Worm (Caenorhabditis elegans) whole organism, young adult: ENCODE results near the gene glrx-3.

Experiments used
- B0019.2 ChIP-seq: fragments of 200-800 bp; sonication (Bioruptor generic); conservative IDR thresholded peaks from 2 replicates; pipeline ENCODE4 v1.3.6; 2022; ENCODE audit warnings: missing genetic modification reagents, missing genetic modification characterization, missing compliant biosample characterization
- B0336.3 ChIP-seq: fragments of 200-800 bp; sonication (Bioruptor generic); IDR thresholded peaks from 2 replicates; pipeline ENCODE4 v1.3.6; 2022; ENCODE audit warnings: missing genetic modification characterization, missing compliant biosample characterization
- K11D2.4 ChIP-seq: fragments of 200-800 bp; sonication (Bioruptor generic); IDR thresholded peaks from 2 replicates; pipeline ENCODE4 v1.3.6; 2022; ENCODE audit warnings: missing genetic modification reagents, missing genetic modification characterization, missing compliant biosample characterization
- K12H6.12 ChIP-seq: fragments of 200-800 bp; sonication (Bioruptor generic); optimal IDR thresholded peaks from 2 replicates; lab custom pipeline; 2018; ENCODE audit warnings: mild to moderate bottlenecking, missing genetic modification characterization, missing compliant biosample characterization
- Y79H2A.3 ChIP-seq: fragments of 200-800 bp; sonication (Bioruptor generic); conservative IDR thresholded peaks from 2 replicates; pipeline ENCODE4 v1.3.6; 2022; ENCODE audit warnings: missing genetic modification reagents, missing genetic modification characterization, missing compliant biosample characterization
- ZK185.1 ChIP-seq: sonication (generic microtip); optimal IDR thresholded peaks from 2 replicates; lab custom pipeline; 2016; ENCODE audit warnings: mild to moderate bottlenecking, missing genetic modification characterization, missing compliant biosample characterization; ENCODE audit not compliant: poor library complexity, severe bottlenecking
- ama-1 ChIP-seq, 3 experiments: fragments of 150-350 bp in 1 of 3; sonication (generic microtip) in 2 of 3; optimal IDR thresholded peaks; 2 replicates each; lab custom pipeline; 2014 to 2018; ENCODE audit warnings: missing biosample characterization in 2 of 3, missing genetic modification characterization in 2 of 3, missing genetic modification reagents in 2 of 3
- aptf-3 ChIP-seq: fragments of 200-800 bp; sonication (Bioruptor generic); IDR thresholded peaks from 2 replicates; pipeline ENCODE4 v1.3.6; 2022; ENCODE audit warnings: missing genetic modification characterization, missing compliant biosample characterization
- ceh-40 ChIP-seq: fragments of 200-800 bp; sonication (Bioruptor generic); IDR thresholded peaks from 2 replicates; pipeline ENCODE4 v1.3.6; 2022; ENCODE audit warnings: missing genetic modification characterization, missing compliant biosample characterization
- dox-1 ChIP-seq: fragments of 200-800 bp; sonication (Bioruptor generic); IDR thresholded peaks from 2 replicates; pipeline ENCODE4 v1.3.6; 2022; ENCODE audit warnings: missing genetic modification reagents, missing genetic modification characterization, missing compliant biosample characterization
- dpl-1 ChIP-seq: fragments of 150-350 bp; optimal IDR thresholded peaks from 2 replicates; lab custom pipeline; 2014; ENCODE audit warnings: missing biosample characterization, missing genetic modification reagents, missing genetic modification characterization
- gei-17 ChIP-seq: fragments of 200-800 bp; sonication (Bioruptor generic); optimal IDR thresholded peaks from 2 replicates; lab custom pipeline; 2018; ENCODE audit warnings: mild to moderate bottlenecking, missing genetic modification characterization, missing compliant biosample characterization
- hrde-1 ChIP-seq: sonication (generic microtip); optimal IDR thresholded peaks from 2 replicates; lab custom pipeline; 2016; ENCODE audit warnings: missing genetic modification characterization, mild to moderate bottlenecking, missing compliant biosample characterization, moderate library complexity, missing genotype, missing genetic modification reagents, borderline replicate concordance
- hsf-1 ChIP-seq: fragments of 200-800 bp; sonication (Bioruptor generic); IDR thresholded peaks from 2 replicates; pipeline ENCODE4 v1.3.6; 2022; ENCODE audit warnings: missing genetic modification reagents, missing genetic modification characterization, missing compliant biosample characterization
- lin-26 ChIP-seq: fragments of 200-800 bp; sonication (Bioruptor generic); IDR thresholded peaks from 2 replicates; pipeline ENCODE4 v1.3.6; 2022; ENCODE audit warnings: missing genetic modification reagents, missing genetic modification characterization, missing compliant biosample characterization
- lin-54 ChIP-seq: fragments of 200-800 bp; sonication (Bioruptor generic); optimal IDR thresholded peaks from 2 replicates; lab custom pipeline; 2018; ENCODE audit warnings: mild to moderate bottlenecking, missing genetic modification characterization, missing compliant biosample characterization
- lsy-27 ChIP-seq: sonication (generic microtip); optimal IDR thresholded peaks from 2 replicates; lab custom pipeline; 2017; ENCODE audit warnings: missing genetic modification characterization, mild to moderate bottlenecking, missing compliant biosample characterization, antibody characterized with exemption, missing genotype, borderline replicate concordance; ENCODE audit not compliant: insufficient read depth
- madf-10 ChIP-seq: sonication (generic microtip); optimal IDR thresholded peaks from 2 replicates; lab custom pipeline; 2016; ENCODE audit warnings: mild to moderate bottlenecking, missing genetic modification characterization, missing compliant biosample characterization
- madf-6 ChIP-seq: fragments of 200-800 bp; sonication (Bioruptor generic); IDR thresholded peaks from 2 replicates; pipeline ENCODE4 v1.3.6; 2022; ENCODE audit warnings: missing genetic modification reagents, missing genetic modification characterization, missing compliant biosample characterization
- mxl-1 ChIP-seq: sonication (generic microtip); optimal IDR thresholded peaks from 2 replicates; lab custom pipeline; 2016; ENCODE audit warnings: missing genetic modification characterization, missing compliant biosample characterization
- nfyb-1 ChIP-seq: fragments of 200-800 bp; sonication (Bioruptor generic); IDR thresholded peaks from 2 replicates; pipeline ENCODE4 v1.3.6; 2022; ENCODE audit warnings: missing genetic modification reagents, missing genetic modification characterization, missing compliant biosample characterization
- nhr-120 ChIP-seq: fragments of 200-800 bp; sonication (Bioruptor generic); IDR thresholded peaks from 2 replicates; pipeline ENCODE4 v1.3.6; 2022; ENCODE audit warnings: missing genetic modification characterization, missing compliant biosample characterization
- nhr-27 ChIP-seq: fragments of 200-800 bp; sonication (Bioruptor generic); optimal IDR thresholded peaks from 2 replicates; lab custom pipeline; 2018; ENCODE audit warnings: mild to moderate bottlenecking, missing genetic modification characterization, moderate library complexity, missing compliant biosample characterization
- pbrm-1 ChIP-seq: fragments of 200-800 bp; sonication (Bioruptor generic); IDR thresholded peaks from 2 replicates; pipeline ENCODE4 v1.3.6; 2022; ENCODE audit warnings: missing genetic modification reagents, missing genetic modification characterization, missing compliant biosample characterization
- snpc-1.3 ChIP-seq: sonication (generic microtip); optimal IDR thresholded peaks from 2 replicates; lab custom pipeline; 2017; ENCODE audit warnings: missing genetic modification characterization, mild to moderate bottlenecking, missing compliant biosample characterization, antibody characterized with exemption, moderate library complexity, missing genotype, missing genetic modification reagents; ENCODE audit not compliant: insufficient read depth
- sptf-2 ChIP-seq: fragments of 200-800 bp; sonication (Bioruptor generic); optimal IDR thresholded peaks from 2 replicates; lab custom pipeline; 2018; ENCODE audit warnings: mild to moderate bottlenecking, missing genetic modification characterization, missing compliant biosample characterization
- tbp1 ChIP-seq: fragments of 200-800 bp; sonication (Bioruptor generic); optimal IDR thresholded peaks from 2 replicates; lab custom pipeline; 2018; ENCODE audit warnings: mild to moderate bottlenecking, missing genetic modification characterization, missing compliant biosample characterization
- tbx-9 ChIP-seq: sonication (generic microtip); optimal IDR thresholded peaks from 2 replicates; lab custom pipeline; 2016; ENCODE audit warnings: borderline replicate concordance, missing genetic modification characterization, inconsistent platforms, missing compliant biosample characterization
- tlf-1 ChIP-seq: fragments of 200-800 bp; sonication (Bioruptor generic); optimal IDR thresholded peaks from 2 replicates; lab custom pipeline; 2018; ENCODE audit warnings: mild to moderate bottlenecking, missing genetic modification characterization, missing compliant biosample characterization
- zfh-2 ChIP-seq: fragments of 200-800 bp; sonication (Bioruptor generic); conservative IDR thresholded peaks from 2 replicates; pipeline ENCODE4 v1.3.6; 2022; ENCODE audit warnings: missing genetic modification reagents, missing genetic modification characterization, missing compliant biosample characterization
- ztf-22 ChIP-seq: fragments of 200-800 bp; sonication (Bioruptor generic); optimal IDR thresholded peaks from 2 replicates; lab custom pipeline; 2018; ENCODE audit warnings: mild to moderate bottlenecking, missing genetic modification characterization, moderate library complexity, missing compliant biosample characterization
- ztf-28 ChIP-seq: fragments of 200-800 bp; sonication (Bioruptor generic); IDR thresholded peaks from 2 replicates; pipeline ENCODE4 v1.3.6; 2022; ENCODE audit warnings: missing genetic modification reagents, missing genetic modification characterization, missing compliant biosample characterization
- ztf-3 ChIP-seq: fragments of 200-800 bp; sonication (Bioruptor generic); optimal IDR thresholded peaks from 2 replicates; lab custom pipeline; 2018; ENCODE audit warnings: mild to moderate bottlenecking, missing genetic modification characterization, missing compliant biosample characterization
- ztf-6 ChIP-seq: fragments of 200-800 bp; sonication (Bioruptor generic); IDR thresholded peaks from 2 replicates; pipeline ENCODE4 v1.3.6; 2022; ENCODE audit warnings: missing genetic modification reagents, missing genetic modification characterization, missing compliant biosample characterization

Gene glrx-3

ce11 chrV:4304240-4304639, 36.9 kb downstream of the glrx-3 start:
- TF ChIP-seq nhr-27 (tag; lab: Kevin White, UChicago) = no peak
- no peak for TF ChIP-seq gei-17 (GFP tag; lab: Kevin White, UChicago)
- TF ChIP-seq Y79H2A.3 = no peak
- no peak for TF ChIP-seq hrde-1 (tag; lab: Kevin White, UChicago)
- no peak for TF ChIP-seq B0336.3
- no peak for TF ChIP-seq dox-1 (GFP tag; lab: Robert Waterston, UW)
- TF ChIP-seq dpl-1 (GFP tag; lab: Kevin White, UChicago) = no peak
- TF ChIP-seq madf-6 (GFP tag; lab: Robert Waterston, UW) = no peak
- TF ChIP-seq lin-26 (GFP tag; lab: Robert Waterston, UW) = no peak
- TF ChIP-seq tlf-1 = no peak
- no peak for TF ChIP-seq mxl-1 (tag; lab: Kevin White, UChicago)
- TF ChIP-seq nhr-120 (GFP tag; lab: Robert Waterston, UW) = no peak
- no peak for TF ChIP-seq B0019.2
- no peak for TF ChIP-seq ceh-40 (GFP tag; lab: Robert Waterston, UW)
- no peak for TF ChIP-seq ztf-28 (GFP tag; lab: Robert Waterston, UW)

- no peak for TF ChIP-seq hsf-1 (GFP tag; lab: Robert Waterston, UW)
- no peak for TF ChIP-seq ztf-6 (GFP tag; lab: Robert Waterston, UW)
- no peak for TF ChIP-seq snpc-1.3 (tag; lab: Kevin White, UChicago)
- no peak for TF ChIP-seq ZK185.1 (tag; lab: Kevin White, UChicago)
- TF ChIP-seq lsy-27 (tag; lab: Kevin White, UChicago) = no peak
- TF ChIP-seq K12H6.12 (tag; lab: Kevin White, UChicago) = no peak
- no peak for TF ChIP-seq tbp1 (GFP tag; lab: Kevin White, UChicago)
- TF ChIP-seq, all 124 proteins: peak for 0
Observed at ce11 chrV:4303793-4304192, 37.3 kb downstream of the glrx-3 start.

DNA sequence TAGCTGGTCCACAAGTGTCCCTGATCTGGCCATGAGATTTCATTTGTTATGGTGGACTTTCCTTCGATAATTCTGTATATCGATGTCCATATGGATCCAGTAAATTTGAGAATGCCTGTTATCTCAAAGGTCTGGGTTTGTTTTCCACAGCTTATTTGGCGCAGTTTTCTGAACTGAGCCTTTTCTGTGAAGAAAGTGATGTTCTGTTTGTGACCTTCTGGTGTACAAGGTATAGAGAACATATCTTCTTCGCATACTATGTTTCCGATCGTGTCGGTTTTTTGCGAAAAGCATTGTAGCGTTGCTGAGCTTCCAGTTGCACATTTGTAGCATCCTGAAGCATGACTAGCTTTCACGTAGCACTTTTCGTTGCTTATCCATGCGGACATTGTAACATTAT, 38.3 kb downstream of the glrx-3 start:
- TF ChIP-seq aptf-3 (GFP tag; lab: Robert Waterston, UW) (no peak), ztf-22 (GFP tag; lab: Kevin White, UChicago) (no peak), K11D2.4 (no peak), tbp1 (GFP tag; lab: Kevin White, UChicago) (no peak), sptf-2 (GFP tag; lab: Kevin White, UChicago) (no peak), tbx-9 (tag; lab: Kevin White, UChicago) (no peak), lin-26 (GFP tag; lab: Robert Waterston, UW) (no peak), ztf-3 (GFP tag; lab: Kevin White, UChicago) (no peak), pbrm-1 (GFP tag; lab: Robert Waterston, UW) (no peak), dpl-1 (GFP tag; lab: Kevin White, UChicago) (no peak), nfyb-1 (GFP tag; lab: Robert Waterston, UW) (no peak), ama-1 (optimal IDR thresholded peaks at IDR 0.05; lab: Kevin White, UChicago) (no peak), ama-1 (GFP tag; optimal IDR thresholded peaks at IDR 0.05; lab: Kevin White, UChicago) (no peak), zfh-2 (GFP tag; lab: Robert Waterston, UW) (no peak), madf-10 (tag; lab: Kevin White, UChicago) (no peak), lin-54 (GFP tag; lab: Kevin White, UChicago) (no peak)
